Fruit fly (Drosophila melanogaster) whole organism, embryonic: ENCODE results near the gene CG33284.

ENCODE experiments used
- BEAF-32 ChIP-seq: fragments of 200-800 bp; sonication (Bioruptor generic); optimal IDR thresholded peaks from 3 replicates; lab custom pipeline; 2017; ENCODE audit warnings: missing biosample characterization, missing genetic modification characterization, mild to moderate bottlenecking, moderate library complexity, missing genetic modification reagents
- BtbVII ChIP-seq: fragments of 200-800 bp; sonication (Bioruptor generic); optimal IDR thresholded peaks from 3 replicates; lab custom pipeline; 2017; ENCODE audit warnings: missing biosample characterization, mild to moderate bottlenecking, missing genetic modification characterization
- Bteb2 ChIP-seq: fragments of 200-800 bp; sonication (Bioruptor generic); optimal IDR thresholded peaks from 2 replicates; lab custom pipeline; 2016; ENCODE audit warnings: missing biosample characterization, missing genetic modification characterization
- CG10209 ChIP-seq: fragments of 200-800 bp; sonication (Bioruptor generic); optimal IDR thresholded peaks from 3 replicates; lab custom pipeline; 2017; ENCODE audit warnings: missing biosample characterization, mild to moderate bottlenecking, missing genetic modification characterization, missing genetic modification reagents
- CG1024 ChIP-seq: fragments of 200-800 bp; sonication (Bioruptor generic); IDR thresholded peaks from 2 replicates; pipeline ENCODE4 v1.3.6; 2022; ENCODE audit warnings: missing biosample characterization, missing genetic modification characterization
- CG12071 ChIP-seq: fragments of 200-800 bp; sonication (Bioruptor generic); optimal IDR thresholded peaks from 3 replicates; lab custom pipeline; 2018; ENCODE audit warnings: missing biosample characterization, mild to moderate bottlenecking, missing genetic modification characterization
- CG14014 ChIP-seq: fragments of 200-800 bp; sonication (Bioruptor generic); IDR thresholded peaks from 2 replicates; pipeline ENCODE4 v1.3.6; 2022; ENCODE audit warnings: missing biosample characterization, missing genetic modification characterization
- CG1529 ChIP-seq: fragments of 200-800 bp; sonication (Bioruptor generic); optimal IDR thresholded peaks from 3 replicates; lab custom pipeline; 2018; ENCODE audit warnings: missing biosample characterization, missing genetic modification characterization
- CG15696 ChIP-seq: fragments of 200-800 bp; sonication (Bioruptor generic); optimal IDR thresholded peaks from 2 replicates; lab custom pipeline; 2019; ENCODE audit warnings: missing biosample characterization, mild to moderate bottlenecking, missing genetic modification characterization, moderate library complexity
- CG16863 ChIP-seq: fragments of 200-800 bp; sonication (Bioruptor generic); optimal IDR thresholded peaks from 3 replicates; lab custom pipeline; 2016; ENCODE audit warnings: missing biosample characterization, missing genetic modification characterization
- CG17186 ChIP-seq: fragments of 200-800 bp; sonication (Bioruptor generic); optimal IDR thresholded peaks from 3 replicates; lab custom pipeline; 2017; ENCODE audit warnings: missing biosample characterization, missing genetic modification reagents, missing genetic modification characterization
- CG2678 ChIP-seq: fragments of 200-800 bp; sonication (Bioruptor generic); optimal IDR thresholded peaks from 3 replicates; lab custom pipeline; 2019; ENCODE audit warnings: missing biosample characterization, mild to moderate bottlenecking, missing genetic modification characterization, moderate library complexity
- CG33557 ChIP-seq: fragments of 200-800 bp; sonication (Bioruptor generic); optimal IDR thresholded peaks from 2 replicates; lab custom pipeline; 2019; ENCODE audit warnings: missing biosample characterization, mild to moderate bottlenecking, missing genetic modification characterization, moderate library complexity
- CG6689 ChIP-seq: fragments of 200-800 bp; sonication (Bioruptor generic); IDR thresholded peaks from 2 replicates; pipeline ENCODE4 v1.3.6; 2022; ENCODE audit warnings: missing biosample characterization, missing genetic modification characterization
- CG6765 ChIP-seq: fragments of 200-800 bp; sonication (Bioruptor generic); optimal IDR thresholded peaks from 3 replicates; lab custom pipeline; 2017; ENCODE audit warnings: missing biosample characterization, mild to moderate bottlenecking, missing genetic modification characterization
- CG8281 ChIP-seq: fragments of 200-800 bp; sonication (Bioruptor generic); optimal IDR thresholded peaks from 2 replicates; lab custom pipeline; 2018; ENCODE audit warnings: missing biosample characterization, mild to moderate bottlenecking, missing genetic modification characterization, moderate library complexity
- CG8359 ChIP-seq: fragments of 200-800 bp; sonication (Bioruptor generic); optimal IDR thresholded peaks from 2 replicates; lab custom pipeline; 2017; ENCODE audit warnings: missing biosample characterization, mild to moderate bottlenecking, missing genetic modification characterization, borderline replicate concordance
- CG8478 ChIP-seq: fragments of >200 bp; optimal IDR thresholded peaks from 2 replicates; lab custom pipeline; 2018
- CTCF ChIP-seq: fragments of 200-800 bp; sonication (Bioruptor generic); optimal IDR thresholded peaks from 2 replicates; lab custom pipeline; 2017; ENCODE audit warnings: missing biosample characterization, mild to moderate bottlenecking, missing genetic modification characterization, moderate library complexity
- HLHmδ ChIP-seq: fragments of 200-800 bp; sonication (Bioruptor generic); optimal IDR thresholded peaks from 2 replicates; lab custom pipeline; 2018; ENCODE audit warnings: missing biosample characterization, mild to moderate bottlenecking, missing genetic modification characterization, moderate library complexity
- Hey ChIP-seq: fragments of 200-800 bp; sonication (Bioruptor generic); optimal IDR thresholded peaks from 3 replicates; lab custom pipeline; 2018; ENCODE audit warnings: missing biosample characterization, mild to moderate bottlenecking, missing genetic modification characterization
- HmgD ChIP-seq: fragments of 200-800 bp; sonication (Bioruptor generic); optimal IDR thresholded peaks from 3 replicates; lab custom pipeline; 2016; ENCODE audit warnings: missing biosample characterization, missing genetic modification characterization
- Hr51 ChIP-seq, 2 experiments: fragments of 200-800 bp; sonication (Bioruptor generic); optimal IDR thresholded peaks; 2 replicates in 1 of 2; 3 replicates in 1 of 2; lab custom pipeline; 2016 to 2018; ENCODE audit warnings: missing biosample characterization in 2 of 2, missing genetic modification characterization in 2 of 2, mild to moderate bottlenecking in 1 of 2, moderate library complexity in 1 of 2
- Jarid2 ChIP-seq: fragments of 200-800 bp; sonication (Bioruptor generic); optimal IDR thresholded peaks from 3 replicates; lab custom pipeline; 2017; ENCODE audit warnings: mild to moderate bottlenecking, missing biosample characterization, missing genetic modification reagents, missing genetic modification characterization
- Lpt ChIP-seq: fragments of >200 bp; optimal IDR thresholded peaks from 2 replicates; lab custom pipeline; 2018; ENCODE audit warnings: missing biosample characterization, missing genetic modification characterization
- Mes4 ChIP-seq: fragments of 200-800 bp; sonication (Bioruptor generic); optimal IDR thresholded peaks from 2 replicates; lab custom pipeline; 2016; ENCODE audit warnings: missing biosample characterization, missing genetic modification characterization
- Mrtf ChIP-seq: fragments of 200-800 bp; sonication (Bioruptor generic); IDR thresholded peaks from 3 replicates; pipeline ENCODE4 v1.3.6; 2022; ENCODE audit warnings: missing biosample characterization, missing genetic modification characterization
- Nf-YB ChIP-seq: fragments of 200-800 bp; sonication (Bioruptor generic); optimal IDR thresholded peaks from 3 replicates; lab custom pipeline; 2019; ENCODE audit warnings: missing biosample characterization, mild to moderate bottlenecking, missing genetic modification characterization, moderate library complexity
- Oli ChIP-seq: fragments of 200-800 bp; sonication (Bioruptor generic); optimal IDR thresholded peaks from 2 replicates; lab custom pipeline; 2018; ENCODE audit warnings: missing biosample characterization, mild to moderate bottlenecking, missing genetic modification characterization, moderate library complexity
- Spps ChIP-seq: fragments of 200-800 bp; sonication (Bioruptor generic); optimal IDR thresholded peaks from 2 replicates; lab custom pipeline; 2018; ENCODE audit warnings: missing biosample characterization, mild to moderate bottlenecking, missing genetic modification characterization
- Tbp ChIP-seq: fragments of >200 bp; optimal IDR thresholded peaks from 2 replicates; lab custom pipeline; 2018; ENCODE audit warnings: missing biosample characterization, missing genetic modification characterization
- Usf ChIP-seq: fragments of 200-800 bp; sonication (Bioruptor generic); optimal IDR thresholded peaks from 2 replicates; lab custom pipeline; 2017; ENCODE audit warnings: missing genotype, missing biosample characterization, missing genetic modification characterization
- amos ChIP-seq: fragments of 200-800 bp; sonication (Bioruptor generic); IDR thresholded peaks from 2 replicates; pipeline ENCODE4 v1.3.6; 2022; ENCODE audit warnings: missing biosample characterization, missing genetic modification characterization; ENCODE audit not compliant: partially characterized antibody
- btn ChIP-seq: fragments of 200-800 bp; sonication (Bioruptor generic); optimal IDR thresholded peaks from 2 replicates; lab custom pipeline; 2016; ENCODE audit warnings: missing biosample characterization, missing genetic modification characterization
- dati ChIP-seq: fragments of 200-800 bp; sonication (Bioruptor generic); IDR thresholded peaks from 2 replicates; pipeline ENCODE4 v1.3.6; 2022; ENCODE audit warnings: missing biosample characterization, missing genetic modification characterization
- fu2 ChIP-seq: fragments of 200-800 bp; sonication (Bioruptor generic); optimal IDR thresholded peaks from 2 replicates; lab custom pipeline; 2016; ENCODE audit warnings: missing biosample characterization, missing genetic modification characterization
- gcm2 ChIP-seq: fragments of 200-800 bp; sonication (Bioruptor generic); optimal IDR thresholded peaks from 2 replicates; lab custom pipeline; 2016; ENCODE audit warnings: missing biosample characterization, missing genetic modification characterization
- gsb-n ChIP-seq: fragments of 200-800 bp; sonication (Bioruptor generic); optimal IDR thresholded peaks from 3 replicates; lab custom pipeline; 2018; ENCODE audit warnings: missing biosample characterization, mild to moderate bottlenecking, missing genetic modification characterization
- gt ChIP-seq: fragments of 200-800 bp; sonication (Bioruptor generic); IDR thresholded peaks from 2 replicates; pipeline ENCODE4 v1.3.6; 2022; ENCODE audit warnings: missing biosample characterization, missing genetic modification characterization
- jigr1 ChIP-seq: fragments of 200-800 bp; sonication (Bioruptor generic); IDR thresholded peaks from 3 replicates; pipeline ENCODE4 v1.3.6; 2022; ENCODE audit warnings: missing biosample characterization, missing genetic modification characterization
- lmd ChIP-seq: fragments of 200-800 bp; sonication (Bioruptor generic); IDR thresholded peaks from 2 replicates; pipeline ENCODE4 v1.3.6; 2022; ENCODE audit warnings: missing biosample characterization, missing genetic modification characterization
- maf-S ChIP-seq: fragments of 200-800 bp; sonication (Bioruptor generic); optimal IDR thresholded peaks from 2 replicates; lab custom pipeline; 2016; ENCODE audit warnings: missing biosample characterization, missing genetic modification characterization
- odd ChIP-seq: fragments of 200-800 bp; sonication (Bioruptor generic); optimal IDR thresholded peaks from 2 replicates; lab custom pipeline; 2017; ENCODE audit warnings: missing biosample characterization, mild to moderate bottlenecking, missing genetic modification characterization
- pan ChIP-seq, 4 experiments: fragments of >200 bp in 3 of 4; fragments of 200-800 bp in 1 of 4; sonication (Bioruptor generic) in 1 of 4; optimal IDR thresholded peaks in 3 of 4; IDR thresholded peaks in 1 of 4; 2 replicates each; pipeline versions ENCODE4 v1.3.6 to Lab custom; 2017 to 2022; ENCODE audit warnings: missing biosample characterization in 2 of 4, missing genetic modification characterization in 2 of 4, mixed read lengths in 1 of 4
- psq ChIP-seq: fragments of 200-800 bp; sonication (Bioruptor generic); optimal IDR thresholded peaks from 2 replicates; lab custom pipeline; 2017; ENCODE audit warnings: missing biosample characterization, missing genetic modification characterization
- ro ChIP-seq: fragments of 200-800 bp; sonication (Bioruptor generic); IDR thresholded peaks from 2 replicates; pipeline ENCODE4 v1.3.6; 2022; ENCODE audit warnings: missing biosample characterization, missing genetic modification characterization
- schlank ChIP-seq: fragments of 200-800 bp; sonication (Bioruptor generic); optimal IDR thresholded peaks from 2 replicates; lab custom pipeline; 2018; ENCODE audit warnings: missing biosample characterization, mild to moderate bottlenecking, missing genetic modification characterization
- sens ChIP-seq: fragments of 200-800 bp; sonication (Bioruptor generic); peaks from one replicate; lab custom pipeline; 2016; ENCODE audit warnings: missing biosample characterization, missing genetic modification characterization
- so ChIP-seq: fragments of 200-800 bp; sonication (Bioruptor generic); IDR thresholded peaks from 3 replicates; pipeline ENCODE4 v1.3.6; 2022; ENCODE audit warnings: missing biosample characterization, missing genetic modification characterization
- ssp ChIP-seq: fragments of 200-800 bp; sonication (Bioruptor generic); IDR thresholded peaks from 2 replicates; pipeline ENCODE4 v1.3.6; 2022; ENCODE audit warnings: missing biosample characterization, missing genetic modification characterization
- tll ChIP-seq, 2 experiments: fragments of 200-800 bp in 1 of 2; fragments of >200 bp in 1 of 2; sonication (Bioruptor generic) in 1 of 2; optimal IDR thresholded peaks; 2 replicates each; lab custom pipeline; 2017 to 2019; ENCODE audit warnings: missing biosample characterization in 2 of 2, missing genetic modification characterization in 2 of 2, mild to moderate bottlenecking in 1 of 2, moderate library complexity in 1 of 2

CG33284 gene

DNA sequence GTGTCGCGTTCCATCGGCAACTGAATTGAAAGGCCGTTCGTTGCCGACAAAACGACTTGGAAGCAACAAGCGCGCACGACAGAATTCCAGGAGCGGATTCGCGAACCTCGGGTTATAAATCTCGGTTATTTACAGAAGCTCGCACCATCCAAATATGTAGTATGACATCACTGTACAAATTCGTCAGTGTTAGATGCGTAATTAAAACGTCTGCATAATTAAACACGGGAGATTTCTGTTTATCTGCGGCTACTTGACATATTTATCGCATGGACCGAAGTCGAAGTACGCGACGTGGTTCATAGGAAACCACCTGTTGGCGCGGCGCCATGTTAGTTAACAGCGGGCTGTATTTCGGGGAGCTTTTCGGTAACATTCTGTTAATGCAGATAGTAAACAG lies 48.4 kb downstream of the CG33284 start, which contains the start of gene Ac78C (continued):
- TF ChIP-seq CG14014 (GFP tag; lab: Robert Waterston, UW) (peak; percentile 89), btn (peak; percentile 77), odd (GFP tag; lab: Kevin White, UChicago) (peak; percentile 73), so (GFP tag; lab: Robert Waterston, UW) (peak; percentile 82; the same call in 2 of the 3 replicates), ro (GFP tag; lab: Robert Waterston, UW) (peak; percentile 43), jigr1 (GFP tag; lab: Robert Waterston, UW) (peak; percentile 39; the same call in 1 of the 3 replicates), Mrtf (GFP tag; lab: Robert Waterston, UW) (peak; percentile 87), Bteb2 (GFP tag; lab: Kevin White, UChicago) (peak; percentile 72), CG10209 (GFP tag; lab: Kevin White, UChicago) (peak; percentile 72), pan (optimal IDR thresholded peaks at IDR 0.05; lab: Kevin White, UChicago) (no peak), pan (GFP tag; optimal IDR thresholded peaks at IDR 0.05 in 1 of 2, IDR thresholded peaks at IDR 0.05 in 1 of 2) (peak in 1 of 2 experiments; percentile 91), ssp (GFP tag; lab: Robert Waterston, UW) (peak; percentile 63), HmgD (GFP tag; lab: Kevin White, UChicago) (peak; percentile 65), CG17186 (GFP tag; lab: Kevin White, UChicago) (peak; percentile 52), CG15696 (tag; lab: Kevin White, UChicago) (peak; percentile 49), maf-S (peak; percentile 78), Oli (tag; lab: Kevin White, UChicago) (peak; percentile 77), Spps (tag; lab: Kevin White, UChicago) (no peak), fu2 (GFP tag; lab: Kevin White, UChicago) (peak; percentile 77), CTCF (GFP tag; lab: Kevin White, UChicago) (peak; percentile 47), gsb-n (tag; lab: Kevin White, UChicago) (no peak), CG1024 (GFP tag; lab: Robert Waterston, UW) (peak; percentile 49; the same call in 1 of the 2 replicates), dati (GFP tag; lab: Robert Waterston, UW) (no peak), CG8478 (no peak), CG1529 (peak; percentile 46), BEAF-32 (no peak), CG2678 (peak; percentile 91), CG6765 (GFP tag; lab: Kevin White, UChicago) (peak; percentile 84), Hr51 (GFP tag; optimal IDR thresholded peaks at IDR 0.05; lab: Kevin White, UChicago) (peak; percentile 73 to 82), sens (GFP tag; lab: Kevin White, UChicago) (peak; percentile 94), Mes4 (GFP tag; lab: Kevin White, UChicago) (peak; percentile 53), CG12071 (GFP tag; lab: Kevin White, UChicago) (peak; percentile 95), BtbVII (peak; percentile 90), gcm2 (GFP tag; lab: Kevin White, UChicago) (peak; percentile 74), Usf (GFP tag; lab: Kevin White, UChicago) (peak; percentile 48), HLHmδ (GFP tag; lab: Kevin White, UChicago) (no peak), gt (GFP tag; lab: Robert Waterston, UW) (peak; percentile 46; the same call in 1 of the 2 replicates), CG8359 (GFP tag; lab: Kevin White, UChicago) (peak; percentile 16), CG8281 (tag; lab: Kevin White, UChicago) (peak; percentile 71), Lpt (GFP tag; lab: Kevin White, UChicago) (no peak), CG6689 (GFP tag; lab: Robert Waterston, UW) (peak; percentile 78), CG33557 (GFP tag; lab: Kevin White, UChicago) (no peak), lmd (GFP tag; lab: Robert Waterston, UW) (peak; percentile 91), amos (GFP tag; lab: Robert Waterston, UW) (peak; percentile 67; the same call in 1 of the 2 replicates), Jarid2 (GFP tag; lab: Kevin White, UChicago) (peak; percentile 64), Nf-YB (GFP tag; lab: Kevin White, UChicago) (no peak), Hey (tag; lab: Kevin White, UChicago) (peak; percentile 82), psq (GFP tag; lab: Kevin White, UChicago) (peak; percentile 18), Tbp (GFP tag; lab: Kevin White, UChicago) (no peak), schlank (peak; percentile 92), CG16863 (GFP tag; lab: Kevin White, UChicago) (peak; percentile 83), tll (GFP tag; optimal IDR thresholded peaks at IDR 0.05; lab: Kevin White, UChicago) (no peak)
